Worm (Caenorhabditis elegans) whole organism, L1 larva: ENCODE measurements around the gene htp-2.

ENCODE experiments used
- nhr-12 ChIP-seq: sonication (generic microtip); optimal IDR thresholded peaks from 2 replicates; lab custom pipeline; 2017; ENCODE audit warnings: missing biosample characterization, missing genetic modification characterization
- nhr-76 ChIP-seq: sonication (generic microtip); optimal IDR thresholded peaks from 2 replicates; lab custom pipeline; 2017; ENCODE audit warnings: missing biosample characterization, missing genetic modification characterization
- snu-23 ChIP-seq: sonication (generic microtip); optimal IDR thresholded peaks from 2 replicates; lab custom pipeline; 2016; ENCODE audit warnings: missing genetic modification characterization, missing compliant biosample characterization
- zag-1 ChIP-seq: fragments of 150-350 bp; optimal IDR thresholded peaks from 2 replicates; lab custom pipeline; 2014; ENCODE audit warnings: missing biosample characterization, missing genetic modification characterization

- TF ChIP-seq nhr-12 (no peak), zag-1 (no peak), nhr-76 (tag; lab: Kevin White, UChicago) (no peak), snu-23 (GFP tag; lab: Kevin White, UChicago) (no peak)
These were observed 1.9 kb downstream of the htp-2 start, which contains the start of gene puf-11 for ce11 chrIV:6421183-6421635.
